Worm (Caenorhabditis elegans): Measurements from ENCODE around the gene F55C9.3.

ce11 chrV:19309591-19309990 is 21.6 kb upstream of the F55C9.3 start, which contains the start of gene F55C9.11:
- TF ChIP-seq F13H6.1 (tag; optimal IDR thresholded peaks at IDR 0.05) (no peak), tbx-2 (tag; optimal IDR thresholded peaks at IDR 0.05) (no peak), pros-1 (tag; optimal IDR thresholded peaks at IDR 0.05) (no peak), sox-4 (tag; optimal IDR thresholded peaks at IDR 0.05) (no peak), hlh-8 (tag; optimal IDR thresholded peaks at IDR 0.05) (no peak), ref-2 (tag; optimal IDR thresholded peaks at IDR 0.05) (no peak), fkh-10 (GFP tag; optimal IDR thresholded peaks at IDR 0.05) (no peak), elt-4 (tag; optimal IDR thresholded peaks at IDR 0.05) (no peak), mec-3 (tag; optimal IDR thresholded peaks at IDR 0.05; ENCODE audit: borderline replicate concordance) (no peak)
